Fruit fly (Drosophila melanogaster) whole organism: Measurements from ENCODE around the gene CG31549.

ENCODE experiments used
- Dll ChIP-seq: fragments of >200 bp; optimal IDR thresholded peaks from 2 replicates; lab custom pipeline; 2017
- EcR ChIP-seq, 2 experiments: fragments of >200 bp; optimal IDR thresholded peaks; 2 replicates each; lab custom pipeline; 2017; ENCODE audit warnings: missing biosample characterization in 2 of 2, missing genetic modification characterization in 2 of 2, missing genetic modification reagents in 2 of 2
- pan ChIP-seq: fragments of >200 bp; optimal IDR thresholded peaks from 2 replicates; lab custom pipeline; 2017
- psq ChIP-seq: fragments of >200 bp; optimal IDR thresholded peaks from 2 replicates; lab custom pipeline; 2017
- usp ChIP-seq: fragments of >200 bp; optimal IDR thresholded peaks from 2 replicates; lab custom pipeline; 2017; ENCODE audit warnings: missing biosample characterization, missing genetic modification characterization, mixed read lengths

- TF ChIP-seq pan (lab: Kevin White, UChicago), result no peak
- TF ChIP-seq Dll, result no peak
- TF ChIP-seq psq (lab: Kevin White, UChicago), result no peak
- no peak for TF ChIP-seq usp (GFP tag; lab: Kevin White, UChicago)
- TF ChIP-seq EcR (GFP tag; optimal IDR thresholded peaks at IDR 0.05; lab: Kevin White, UChicago), result no peak
These were observed 16.8 kb downstream of the CG31549 start, which contains the start of the genes MTA1-like and Sec23 for dm6 chr3R:5648569-5649476.
